Fruit fly (Drosophila melanogaster) whole organism, embryonic: ENCODE measurements around the gene Prp16.
A peak's percentile ranks its signal among the peaks of the same experiment; 100 is the strongest.

ENCODE experiments used
- CG10274 ChIP-seq: fragments of 200-800 bp; sonication (Bioruptor generic); optimal IDR thresholded peaks from 3 replicates; lab custom pipeline; 2017; ENCODE audit warnings: missing biosample characterization, mild to moderate bottlenecking, missing genetic modification characterization
- CG10462 ChIP-seq: fragments of 200-800 bp; sonication (Bioruptor generic); optimal IDR thresholded peaks from 2 replicates; lab custom pipeline; 2016; ENCODE audit warnings: missing biosample characterization, missing genetic modification characterization
- CG11093 ChIP-seq: fragments of 200-800 bp; sonication (Bioruptor generic); IDR thresholded peaks from 3 replicates; pipeline ENCODE4 v1.3.6; 2022; ENCODE audit warnings: missing biosample characterization, missing genetic modification characterization
- CG12942 ChIP-seq: fragments of 200-800 bp; sonication (Bioruptor generic); optimal IDR thresholded peaks from 3 replicates; lab custom pipeline; 2016; ENCODE audit warnings: missing biosample characterization, missing genetic modification characterization
- CG1647 ChIP-seq: fragments of 200-800 bp; sonication (Bioruptor generic); optimal IDR thresholded peaks from 3 replicates; lab custom pipeline; 2016; ENCODE audit warnings: missing biosample characterization, missing genetic modification characterization
- CG17802 ChIP-seq: fragments of 200-800 bp; sonication (Bioruptor generic); optimal IDR thresholded peaks from 2 replicates; lab custom pipeline; 2018; ENCODE audit warnings: missing biosample characterization, mild to moderate bottlenecking, missing genetic modification characterization, moderate library complexity
- CG17829 ChIP-seq: fragments of 200-800 bp; optimal IDR thresholded peaks from 2 replicates; lab custom pipeline; 2019; ENCODE audit warnings: missing biosample characterization, mild to moderate bottlenecking, missing genetic modification characterization, moderate library complexity
- CG31365 ChIP-seq: fragments of 200-800 bp; sonication (Bioruptor generic); optimal IDR thresholded peaks from 2 replicates; lab custom pipeline; 2018; ENCODE audit warnings: missing biosample characterization, mild to moderate bottlenecking, missing genetic modification characterization
- CG34376 ChIP-seq: fragments of 200-800 bp; sonication (Bioruptor generic); optimal IDR thresholded peaks from 2 replicates; lab custom pipeline; 2018; ENCODE audit warnings: missing biosample characterization, mild to moderate bottlenecking, missing genetic modification characterization
- CG3838 ChIP-seq: fragments of 200-800 bp; sonication (Bioruptor generic); optimal IDR thresholded peaks from 3 replicates; lab custom pipeline; 2016; ENCODE audit warnings: missing biosample characterization, missing genetic modification characterization
- CG4707 ChIP-seq: fragments of 200-800 bp; sonication (Bioruptor generic); optimal IDR thresholded peaks from 2 replicates; lab custom pipeline; 2018; ENCODE audit warnings: missing biosample characterization, mild to moderate bottlenecking, missing genetic modification characterization, moderate library complexity
- CG6254 ChIP-seq: fragments of 200-800 bp; sonication (Bioruptor generic); optimal IDR thresholded peaks from 3 replicates; lab custom pipeline; 2017; ENCODE audit warnings: mild to moderate bottlenecking, missing biosample characterization, missing genetic modification reagents, missing genetic modification characterization
- CG6654 ChIP-seq: fragments of 200-800 bp; sonication (Bioruptor generic); optimal IDR thresholded peaks from 2 replicates; lab custom pipeline; 2017; ENCODE audit warnings: missing biosample characterization, mild to moderate bottlenecking, missing genetic modification characterization
- CG7271 ChIP-seq: fragments of 200-800 bp; sonication (Bioruptor generic); optimal IDR thresholded peaks from 2 replicates; lab custom pipeline; 2018; ENCODE audit warnings: missing biosample characterization, mild to moderate bottlenecking, missing genetic modification characterization, moderate library complexity
- CG7372 ChIP-seq: fragments of 200-800 bp; sonication (Bioruptor generic); IDR thresholded peaks from 2 replicates; pipeline ENCODE4 v1.3.6; 2022; ENCODE audit warnings: missing biosample characterization, missing genetic modification characterization
- CG7963 ChIP-seq: fragments of 200-800 bp; sonication (Bioruptor generic); IDR thresholded peaks from 3 replicates; pipeline ENCODE4 v1.3.6; 2022; ENCODE audit warnings: missing biosample characterization, missing genetic modification characterization; ENCODE audit not compliant: partially characterized antibody
- CG8290 ChIP-seq, 3 experiments: fragments of 200-800 bp; sonication (Bioruptor generic); optimal IDR thresholded peaks; 2 replicates each; lab custom pipeline; 2016 to 2019; ENCODE audit warnings: missing biosample characterization in 3 of 3, missing genetic modification characterization in 3 of 3, mild to moderate bottlenecking in 2 of 3, moderate library complexity in 1 of 3
- CG8924 ChIP-seq: fragments of 200-800 bp; optimal IDR thresholded peaks from 3 replicates; lab custom pipeline; 2019; ENCODE audit warnings: missing biosample characterization, mild to moderate bottlenecking, missing genetic modification characterization, moderate library complexity
- Camta ChIP-seq: fragments of 200-800 bp; sonication (Bioruptor generic); optimal IDR thresholded peaks from 2 replicates; lab custom pipeline; 2016; ENCODE audit warnings: missing biosample characterization, missing genetic modification characterization
- D19B ChIP-seq: fragments of 200-800 bp; sonication (Bioruptor generic); optimal IDR thresholded peaks from 2 replicates; lab custom pipeline; 2017; ENCODE audit warnings: missing biosample characterization, mild to moderate bottlenecking, missing genetic modification characterization
- Dbx ChIP-seq: fragments of 200-800 bp; sonication (Bioruptor generic); IDR thresholded peaks from 3 replicates; pipeline ENCODE4 v1.3.6; 2022; ENCODE audit warnings: missing biosample characterization, missing genetic modification characterization
- Doc2 ChIP-seq: fragments of 200-800 bp; sonication (Bioruptor generic); IDR thresholded peaks from 2 replicates; pipeline ENCODE4 v1.3.6; 2022; ENCODE audit warnings: missing biosample characterization, missing genetic modification characterization
- Gug ChIP-seq: fragments of 200-800 bp; sonication (Bioruptor generic); IDR thresholded peaks from 4 replicates; pipeline ENCODE4 v1.3.6; 2022; ENCODE audit warnings: missing biosample characterization, missing genetic modification characterization
- Hr39 ChIP-seq: fragments of >200 bp; optimal IDR thresholded peaks from 2 replicates; lab custom pipeline; 2017
- Hr78 ChIP-seq, 2 experiments: fragments of 200-800 bp in 1 of 2; fragments of >200 bp in 1 of 2; sonication (Bioruptor generic) in 1 of 2; optimal IDR thresholded peaks; 2 replicates each; lab custom pipeline; 2017 to 2019; ENCODE audit warnings: missing biosample characterization in 2 of 2, missing genetic modification characterization in 2 of 2, mild to moderate bottlenecking in 1 of 2, moderate library complexity in 1 of 2
- Mes4 ChIP-seq: fragments of 200-800 bp; sonication (Bioruptor generic); optimal IDR thresholded peaks from 2 replicates; lab custom pipeline; 2016; ENCODE audit warnings: missing biosample characterization, missing genetic modification characterization
- Nf-YB ChIP-seq: fragments of 200-800 bp; sonication (Bioruptor generic); optimal IDR thresholded peaks from 3 replicates; lab custom pipeline; 2019; ENCODE audit warnings: missing biosample characterization, mild to moderate bottlenecking, missing genetic modification characterization, moderate library complexity
- Oaz ChIP-seq: fragments of 200-800 bp; sonication (Bioruptor generic); IDR thresholded peaks from 2 replicates; pipeline ENCODE4 v1.3.6; 2022; ENCODE audit warnings: missing biosample characterization, missing genetic modification characterization
- Optix ChIP-seq: fragments of 200-800 bp; sonication (Bioruptor generic); IDR thresholded peaks from 3 replicates; pipeline ENCODE4 v1.3.6; 2022; ENCODE audit warnings: missing biosample characterization, missing genetic modification characterization
- Sox102F ChIP-seq: fragments of 200-800 bp; sonication (Bioruptor generic); optimal IDR thresholded peaks from 2 replicates; lab custom pipeline; 2018; ENCODE audit warnings: missing biosample characterization, mild to moderate bottlenecking, missing genetic modification characterization, moderate library complexity
- Ssrp ChIP-seq: fragments of 200-800 bp; sonication (Bioruptor generic); optimal IDR thresholded peaks from 2 replicates; lab custom pipeline; 2018; ENCODE audit warnings: missing biosample characterization, mild to moderate bottlenecking, missing genetic modification characterization, moderate library complexity
- Stat92E ChIP-seq, 3 experiments: fragments of >200 bp in 2 of 3; fragments of 200-800 bp in 1 of 3; sonication (Bioruptor generic) in 1 of 3; optimal IDR thresholded peaks; 2 replicates each; lab custom pipeline; 2017 to 2019; ENCODE audit warnings: missing biosample characterization in 3 of 3, missing genetic modification characterization in 3 of 3, mild to moderate bottlenecking in 1 of 3, moderate library complexity in 1 of 3
- ash1 ChIP-seq: fragments of 200-800 bp; sonication (Bioruptor generic); optimal IDR thresholded peaks from 2 replicates; lab custom pipeline; 2018; ENCODE audit warnings: missing biosample characterization, mild to moderate bottlenecking, missing genetic modification characterization
- ato ChIP-seq: fragments of 200-800 bp; sonication (Bioruptor generic); IDR thresholded peaks from 2 replicates; pipeline ENCODE4 v1.3.6; 2022; ENCODE audit warnings: missing biosample characterization, missing genetic modification characterization; ENCODE audit not compliant: partially characterized antibody
- dm ChIP-seq: fragments of 200-800 bp; sonication (Bioruptor generic); optimal IDR thresholded peaks from 3 replicates; lab custom pipeline; 2016; ENCODE audit warnings: missing biosample characterization, missing genetic modification characterization
- gce ChIP-seq: fragments of 200-800 bp; sonication (Bioruptor generic); IDR thresholded peaks from 3 replicates; pipeline ENCODE4 v1.3.6; 2022; ENCODE audit warnings: missing biosample characterization, missing genetic modification characterization
- gcm2 ChIP-seq: fragments of 200-800 bp; sonication (Bioruptor generic); optimal IDR thresholded peaks from 2 replicates; lab custom pipeline; 2016; ENCODE audit warnings: missing biosample characterization, missing genetic modification characterization
- h ChIP-seq: fragments of >200 bp; optimal IDR thresholded peaks from 2 replicates; lab custom pipeline; 2017
- her ChIP-seq: fragments of 200-800 bp; sonication (Bioruptor generic); optimal IDR thresholded peaks from 2 replicates; lab custom pipeline; 2016; ENCODE audit warnings: missing biosample characterization, missing genetic modification characterization
- jigr1 ChIP-seq: fragments of 200-800 bp; sonication (Bioruptor generic); IDR thresholded peaks from 3 replicates; pipeline ENCODE4 v1.3.6; 2022; ENCODE audit warnings: missing biosample characterization, missing genetic modification characterization
- klu ChIP-seq: fragments of 200-800 bp; sonication (Bioruptor generic); IDR thresholded peaks from 2 replicates; pipeline ENCODE4 v1.3.6; 2022; ENCODE audit warnings: missing biosample characterization, missing genetic modification characterization
- kni ChIP-seq: fragments of 200-800 bp; sonication (Bioruptor generic); optimal IDR thresholded peaks from 3 replicates; lab custom pipeline; 2017; ENCODE audit warnings: mild to moderate bottlenecking, missing biosample characterization, missing genetic modification reagents, missing genetic modification characterization
- lmd ChIP-seq: fragments of 200-800 bp; sonication (Bioruptor generic); IDR thresholded peaks from 2 replicates; pipeline ENCODE4 v1.3.6; 2022; ENCODE audit warnings: missing biosample characterization, missing genetic modification characterization
- org-1 ChIP-seq: fragments of 200-800 bp; sonication (Bioruptor generic); optimal IDR thresholded peaks from 2 replicates; lab custom pipeline; 2017; ENCODE audit warnings: missing biosample characterization, missing genetic modification characterization
- psq ChIP-seq: fragments of 200-800 bp; sonication (Bioruptor generic); optimal IDR thresholded peaks from 2 replicates; lab custom pipeline; 2017; ENCODE audit warnings: missing biosample characterization, missing genetic modification characterization
- rib ChIP-seq: fragments of 200-800 bp; sonication (Bioruptor generic); IDR thresholded peaks from 2 replicates; pipeline ENCODE4 v1.3.6; 2022; ENCODE audit warnings: missing biosample characterization, missing genetic modification characterization
- sim ChIP-seq: fragments of 200-800 bp; sonication (Bioruptor generic); IDR thresholded peaks from 2 replicates; pipeline ENCODE4 v1.3.6; 2022; ENCODE audit warnings: missing biosample characterization, missing genetic modification characterization
- slp2 ChIP-seq: fragments of 200-800 bp; sonication (Bioruptor generic); optimal IDR thresholded peaks from 2 replicates; lab custom pipeline; 2016; ENCODE audit warnings: missing biosample characterization, missing genetic modification characterization
- ssp ChIP-seq: fragments of 200-800 bp; sonication (Bioruptor generic); IDR thresholded peaks from 2 replicates; pipeline ENCODE4 v1.3.6; 2022; ENCODE audit warnings: missing biosample characterization, missing genetic modification characterization
- trh ChIP-seq: fragments of 200-800 bp; sonication (Bioruptor generic); optimal IDR thresholded peaks from 2 replicates; lab custom pipeline; 2016; ENCODE audit warnings: missing biosample characterization, missing genetic modification characterization

Prp16 gene

dm6 chrX:14247035-14247786 is 46.0 kb downstream of the Prp16 start, which contains the start of gene mud (continued):
- no peak for TF ChIP-seq ash1
- no peak; the same call in 3 of the 4 replicates for TF ChIP-seq Gug (GFP tag; lab: Robert Waterston, UW)
- TF ChIP-seq gce (GFP tag; lab: Robert Waterston, UW) = no peak
- no peak; the same call in 2 of the 3 replicates for TF ChIP-seq Optix (GFP tag; lab: Robert Waterston, UW)
- no peak for TF ChIP-seq trh
- no peak for TF ChIP-seq slp2 (GFP tag; lab: Kevin White, UChicago)
- no peak for TF ChIP-seq Dbx (GFP tag; lab: Robert Waterston, UW)
- TF ChIP-seq dm (GFP tag; lab: Kevin White, UChicago) = no peak
- peak; percentile 3 for TF ChIP-seq CG12942 (GFP tag; lab: Kevin White, UChicago)
- peak; percentile 95 for TF ChIP-seq ssp (GFP tag; lab: Robert Waterston, UW)
- no peak for TF ChIP-seq jigr1 (GFP tag; lab: Robert Waterston, UW)
- no peak for TF ChIP-seq sim (GFP tag; lab: Robert Waterston, UW)
- no peak for TF ChIP-seq D19B (GFP tag; lab: Kevin White, UChicago)
- TF ChIP-seq CG6654 (GFP tag; lab: Kevin White, UChicago) = peak; percentile 5
- no peak for TF ChIP-seq Doc2
- peak; percentile 74 for TF ChIP-seq ato (GFP tag; lab: Robert Waterston, UW)
- TF ChIP-seq org-1 (GFP tag; lab: Kevin White, UChicago) = no peak
- no peak for TF ChIP-seq Stat92E (GFP tag; optimal IDR thresholded peaks at IDR 0.05; lab: Kevin White, UChicago)
- no peak for TF ChIP-seq CG8290 (GFP tag; optimal IDR thresholded peaks at IDR 0.05; lab: Kevin White, UChicago)
- TF ChIP-seq CG8290 (tag; optimal IDR thresholded peaks at IDR 0.05; lab: Kevin White, UChicago) = no peak
- TF ChIP-seq Nf-YB (GFP tag; lab: Kevin White, UChicago) = no peak
- TF ChIP-seq CG31365 (tag; lab: Kevin White, UChicago) = no peak
- no peak for TF ChIP-seq CG11093 (GFP tag; lab: Robert Waterston, UW)
- no peak for TF ChIP-seq Oaz (GFP tag; lab: Robert Waterston, UW)
- TF ChIP-seq h (lab: Kevin White, UChicago) = no peak
- TF ChIP-seq Hr78 (GFP tag; optimal IDR thresholded peaks at IDR 0.05; lab: Kevin White, UChicago) = no peak
- no peak for TF ChIP-seq her (GFP tag; lab: Kevin White, UChicago)
- TF ChIP-seq klu (GFP tag; lab: Robert Waterston, UW) = no peak
- no peak for TF ChIP-seq CG10274
- TF ChIP-seq CG4707 (GFP tag; lab: Kevin White, UChicago) = no peak
- no peak for TF ChIP-seq CG6254 (GFP tag; lab: Kevin White, UChicago)
- TF ChIP-seq CG7271 (tag; lab: Kevin White, UChicago) = no peak
- TF ChIP-seq CG1647 (GFP tag; lab: Kevin White, UChicago) = no peak
- peak; percentile 84 for TF ChIP-seq CG17802
- peak; percentile 16 for TF ChIP-seq Ssrp (tag; lab: Kevin White, UChicago)
- TF ChIP-seq gcm2 (GFP tag; lab: Kevin White, UChicago) = no peak
- TF ChIP-seq Camta (GFP tag; lab: Kevin White, UChicago) = no peak
- no peak for TF ChIP-seq CG34376 (GFP tag; lab: Kevin White, UChicago)
- TF ChIP-seq CG8924 (tag; lab: Kevin White, UChicago) = peak; percentile 35
- TF ChIP-seq psq (GFP tag; lab: Kevin White, UChicago) = no peak
- TF ChIP-seq CG7963 = peak; percentile 56; the same call in 2 of the 3 replicates
- peak; percentile 25; the same call in 1 of the 2 replicates for TF ChIP-seq lmd (GFP tag; lab: Robert Waterston, UW)
- no peak for TF ChIP-seq kni (GFP tag; lab: Kevin White, UChicago)
- peak; percentile 53 for TF ChIP-seq CG17829 (tag; lab: Kevin White, UChicago)
- no peak for TF ChIP-seq Mes4
- no peak for TF ChIP-seq Hr39 (lab: Kevin White, UChicago)
- TF ChIP-seq CG7372 = no peak
- TF ChIP-seq CG10462 (GFP tag; lab: Kevin White, UChicago) = no peak
- no peak for TF ChIP-seq rib (GFP tag; lab: Robert Waterston, UW)
- TF ChIP-seq CG3838 (GFP tag; lab: Kevin White, UChicago) = no peak
- no peak for TF ChIP-seq Sox102F (GFP tag; lab: Kevin White, UChicago)
